Worm (Caenorhabditis elegans) whole organism, late embryonic: ENCODE data around the gene sra-8.

ENCODE experiments used
- C38D4.7 ChIP-seq: fragments of 200-800 bp; sonication (Bioruptor generic); optimal IDR thresholded peaks from 2 replicates; lab custom pipeline; 2018; ENCODE audit warnings: mild to moderate bottlenecking, missing genetic modification characterization, moderate library complexity, missing compliant biosample characterization
- F13H6.1 ChIP-seq: sonication (generic microtip); optimal IDR thresholded peaks from 2 replicates; lab custom pipeline; 2016; ENCODE audit warnings: missing genetic modification characterization, missing compliant biosample characterization
- ceh-30 ChIP-seq: fragments of 150-350 bp; optimal IDR thresholded peaks from 2 replicates; lab custom pipeline; 2014; ENCODE audit warnings: missing biosample characterization, missing genetic modification characterization
- ceh-9 ChIP-seq: sonication (generic microtip); optimal IDR thresholded peaks from 2 replicates; lab custom pipeline; 2016; ENCODE audit warnings: mild to moderate bottlenecking, missing genetic modification characterization, inconsistent platforms, missing compliant biosample characterization
- eyg-1 ChIP-seq: sonication (generic microtip); optimal IDR thresholded peaks from 2 replicates; lab custom pipeline; 2016; ENCODE audit warnings: missing genotype, missing genetic modification characterization, missing compliant biosample characterization
- fkh-6 ChIP-seq: sonication (generic microtip); optimal IDR thresholded peaks from 2 replicates; lab custom pipeline; 2016; ENCODE audit warnings: missing genetic modification characterization, missing compliant biosample characterization
- hlh-30 ChIP-seq: sonication (generic microtip); optimal IDR thresholded peaks from 2 replicates; lab custom pipeline; 2017; ENCODE audit warnings: antibody characterized with exemption, missing genetic modification characterization, missing compliant biosample characterization; ENCODE audit not compliant: insufficient read depth
- pha-2 ChIP-seq: sonication (generic microtip); optimal IDR thresholded peaks from 2 replicates; lab custom pipeline; 2017; ENCODE audit warnings: mild to moderate bottlenecking, missing genetic modification characterization, missing compliant biosample characterization
- pha-4 ChIP-seq: fragments of 150-350 bp; optimal IDR thresholded peaks from 2 replicates; lab custom pipeline; 2018; ENCODE audit warnings: missing biosample characterization, missing genetic modification reagents, missing genetic modification characterization

ce11 chrII:9521570-9521969 is 16.0 kb upstream of the sra-8 start, which contains the start of gene sra-1:
- no peak for TF ChIP-seq C38D4.7 (GFP tag; lab: Kevin White, UChicago)
- TF ChIP-seq hlh-30 (tag; lab: Kevin White, UChicago): no peak
- TF ChIP-seq fkh-6 (tag; lab: Kevin White, UChicago): no peak
- TF ChIP-seq pha-2 (tag; lab: Kevin White, UChicago): no peak
- no peak for TF ChIP-seq F13H6.1 (tag; lab: Kevin White, UChicago)
- TF ChIP-seq ceh-9: no peak
- no peak for TF ChIP-seq pha-4
- TF ChIP-seq eyg-1 (tag; lab: Kevin White, UChicago): no peak
- TF ChIP-seq ceh-30: no peak
